Worm (Caenorhabditis elegans) whole organism, L4 larva: ENCODE data around the gene arl-5.

ENCODE experiments used
- F10B5.3 ChIP-seq: sonication (generic microtip); optimal IDR thresholded peaks from 2 replicates; lab custom pipeline; 2016; ENCODE audit warnings: mild to moderate bottlenecking, missing genetic modification characterization, missing compliant biosample characterization
- F26F4.8 ChIP-seq: fragments of 200-800 bp; sonication (Bioruptor generic); conservative IDR thresholded peaks from 2 replicates; pipeline ENCODE4 v1.3.6; 2022; ENCODE audit warnings: missing genetic modification characterization, missing compliant biosample characterization
- F37D6.2 ChIP-seq: sonication (generic microtip); optimal IDR thresholded peaks from 2 replicates; lab custom pipeline; 2016; ENCODE audit warnings: mild to moderate bottlenecking, missing genetic modification characterization, missing compliant biosample characterization
- T20F7.1 ChIP-seq: fragments of 200-800 bp; sonication (Bioruptor generic); optimal IDR thresholded peaks from 2 replicates; lab custom pipeline; 2018; ENCODE audit warnings: mild to moderate bottlenecking, missing genetic modification characterization, missing compliant biosample characterization
- Y105C5A.15 ChIP-seq: fragments of 200-800 bp; sonication (Bioruptor generic); IDR thresholded peaks from 2 replicates; pipeline ENCODE4 v1.3.6; 2022; ENCODE audit warnings: missing genetic modification characterization, missing compliant biosample characterization
- Y48G9A.11 ChIP-seq: fragments of 200-800 bp; sonication (Bioruptor generic); IDR thresholded peaks from 2 replicates; pipeline ENCODE4 v1.3.6; 2022; ENCODE audit warnings: missing genetic modification reagents, missing genetic modification characterization, missing compliant biosample characterization
- ZK337.2 ChIP-seq: fragments of 200-800 bp; sonication (Bioruptor generic); IDR thresholded peaks from 2 replicates; pipeline ENCODE4 v1.3.6; 2022; ENCODE audit warnings: missing genetic modification reagents, missing genetic modification characterization, missing compliant biosample characterization
- ZK546.5 ChIP-seq, 2 experiments: sonication (generic microtip); optimal IDR thresholded peaks; 2 replicates each; lab custom pipeline; 2017; ENCODE audit warnings: missing biosample characterization in 2 of 2, missing genetic modification characterization in 2 of 2
- aha-1 ChIP-seq: fragments of 150-350 bp; peaks from one replicate; lab custom pipeline; 2014; ENCODE audit warnings: missing biosample characterization, missing genetic modification characterization
- ceh-20 ChIP-seq: fragments of 200-800 bp; sonication (Bioruptor generic); IDR thresholded peaks from 2 replicates; pipeline ENCODE4 v1.3.6; 2022; ENCODE audit warnings: missing genetic modification reagents, missing genetic modification characterization, missing compliant biosample characterization
- ceh-32 ChIP-seq: sonication (generic microtip); optimal IDR thresholded peaks from 2 replicates; lab custom pipeline; 2016; ENCODE audit warnings: mild to moderate bottlenecking, missing genetic modification characterization, missing compliant biosample characterization; ENCODE audit not compliant: poor library complexity
- ctbp-1 ChIP-seq: fragments of 200-800 bp; sonication (Bioruptor generic); IDR thresholded peaks from 2 replicates; pipeline ENCODE4 v1.3.6; 2022; ENCODE audit warnings: missing genetic modification reagents, missing genetic modification characterization, missing compliant biosample characterization
- daf-16 ChIP-seq, 3 experiments: sonication (generic microtip); optimal IDR thresholded peaks; 2 replicates each; lab custom pipeline; 2016 to 2017; ENCODE audit warnings: missing genetic modification characterization in 3 of 3, missing genetic modification reagents in 3 of 3, mild to moderate bottlenecking in 2 of 3, missing compliant biosample characterization in 2 of 3, missing biosample characterization in 1 of 3, moderate library complexity in 1 of 3
- daf-19 ChIP-seq: fragments of 200-800 bp; sonication (Bioruptor generic); conservative IDR thresholded peaks from 2 replicates; pipeline ENCODE4 v1.3.6; 2022; ENCODE audit warnings: missing genetic modification characterization, missing compliant biosample characterization
- dmd-6 ChIP-seq: fragments of 200-800 bp; sonication (Bioruptor generic); IDR thresholded peaks from 2 replicates; pipeline ENCODE4 v1.3.6; 2022; ENCODE audit warnings: missing genetic modification reagents, missing genetic modification characterization, missing compliant biosample characterization
- dmd-8 ChIP-seq: fragments of 200-800 bp; sonication (Bioruptor generic); IDR thresholded peaks from 2 replicates; pipeline ENCODE4 v1.3.6; 2022; ENCODE audit warnings: missing genetic modification characterization, missing compliant biosample characterization
- dpl-1 ChIP-seq: fragments of 150-350 bp; optimal IDR thresholded peaks from 2 replicates; lab custom pipeline; 2014; ENCODE audit warnings: missing biosample characterization, missing genetic modification reagents, missing genetic modification characterization
- duxl-1 ChIP-seq: sonication (generic microtip); optimal IDR thresholded peaks from 2 replicates; lab custom pipeline; 2016; ENCODE audit warnings: mild to moderate bottlenecking, missing genetic modification characterization, moderate library complexity, missing compliant biosample characterization; ENCODE audit not compliant: poor library complexity
- dve-1 ChIP-seq: sonication (generic microtip); optimal IDR thresholded peaks from 2 replicates; lab custom pipeline; 2017; ENCODE audit warnings: antibody characterized with exemption, mild to moderate bottlenecking, missing genetic modification characterization, missing compliant biosample characterization; ENCODE audit not compliant: insufficient read depth
- hif-1 ChIP-seq, 2 experiments: sonication (generic microtip); optimal IDR thresholded peaks; 2 replicates each; lab custom pipeline; 2016 to 2017; ENCODE audit warnings: missing compliant biosample characterization in 2 of 2, missing genetic modification characterization in 2 of 2, missing genetic modification reagents in 2 of 2, missing genotype in 2 of 2, mild to moderate bottlenecking in 1 of 2
- hlh-11 ChIP-seq: fragments of 200-800 bp; sonication (Bioruptor generic); optimal IDR thresholded peaks from 2 replicates; lab custom pipeline; 2018; ENCODE audit warnings: mild to moderate bottlenecking, missing genetic modification characterization, missing compliant biosample characterization
- jun-1 ChIP-seq: fragments of 150-350 bp; optimal IDR thresholded peaks from 2 replicates; lab custom pipeline; 2014; ENCODE audit warnings: missing biosample characterization, missing genetic modification reagents, missing genetic modification characterization
- lin-13 ChIP-seq: fragments of 150-350 bp; optimal IDR thresholded peaks from 2 replicates; lab custom pipeline; 2014; ENCODE audit warnings: missing biosample characterization, missing genetic modification reagents, missing genetic modification characterization
- lin-39 ChIP-seq: fragments of 150-350 bp; optimal IDR thresholded peaks from 2 replicates; lab custom pipeline; 2014; ENCODE audit warnings: missing biosample characterization, missing genetic modification reagents, missing genetic modification characterization
- lir-3 ChIP-seq: sonication (generic microtip); optimal IDR thresholded peaks from 2 replicates; lab custom pipeline; 2016; ENCODE audit warnings: mild to moderate bottlenecking, missing genetic modification characterization, missing compliant biosample characterization
- lsy-2 ChIP-seq, 2 experiments: fragments of 150-350 bp in 1 of 2; sonication (generic microtip) in 1 of 2; optimal IDR thresholded peaks; 2 replicates each; lab custom pipeline; 2014 to 2017; ENCODE audit warnings: missing biosample characterization in 2 of 2, missing genetic modification characterization in 2 of 2
- madf-9 ChIP-seq: fragments of 200-800 bp; sonication (Bioruptor generic); conservative IDR thresholded peaks from 2 replicates; pipeline ENCODE4 v1.3.6; 2022; ENCODE audit warnings: missing genetic modification reagents, missing genetic modification characterization, missing compliant biosample characterization
- mdl-1 ChIP-seq, 2 experiments: fragments of 150-350 bp in 1 of 2; sonication (generic microtip) in 1 of 2; optimal IDR thresholded peaks; 2 replicates each; lab custom pipeline; 2014 to 2017; ENCODE audit warnings: missing biosample characterization in 2 of 2, missing genetic modification characterization in 2 of 2
- mep-1 ChIP-seq: fragments of 150-350 bp; sonication (generic microtip); optimal IDR thresholded peaks from 3 replicates; lab custom pipeline; 2014; ENCODE audit warnings: missing biosample characterization, missing genetic modification characterization
- mxl-2 ChIP-seq: fragments of 200-800 bp; sonication (Bioruptor generic); conservative IDR thresholded peaks from 2 replicates; pipeline ENCODE4 v1.3.6; 2022; ENCODE audit warnings: missing genetic modification reagents, missing genetic modification characterization, missing compliant biosample characterization
- mxl-3 ChIP-seq: fragments of 200-800 bp; sonication (Bioruptor generic); optimal IDR thresholded peaks from 2 replicates; lab custom pipeline; 2018; ENCODE audit warnings: mild to moderate bottlenecking, missing genetic modification characterization, missing compliant biosample characterization
- nhr-111 ChIP-seq: fragments of 200-800 bp; sonication (Bioruptor generic); optimal IDR thresholded peaks from 2 replicates; lab custom pipeline; 2018; ENCODE audit warnings: mild to moderate bottlenecking, missing genetic modification characterization, missing compliant biosample characterization
- nhr-41 ChIP-seq: fragments of 200-800 bp; sonication (Bioruptor generic); IDR thresholded peaks from 2 replicates; pipeline ENCODE4 v1.3.6; 2022; ENCODE audit warnings: missing genetic modification reagents, missing genetic modification characterization, missing compliant biosample characterization
- nhr-48 ChIP-seq: sonication (generic microtip); optimal IDR thresholded peaks from 2 replicates; lab custom pipeline; 2016; ENCODE audit warnings: mild to moderate bottlenecking, missing genetic modification characterization, missing compliant biosample characterization
- nhr-6 ChIP-seq: fragments of 150-350 bp; optimal IDR thresholded peaks from 2 replicates; lab custom pipeline; 2014; ENCODE audit warnings: missing biosample characterization, missing genetic modification characterization
- pha-4 ChIP-seq, 2 experiments: fragments of 150-350 bp in 1 of 2; fragments of 200-800 bp in 1 of 2; sonication (Bioruptor generic) in 1 of 2; IDR thresholded peaks in 1 of 2; optimal IDR thresholded peaks in 1 of 2; 2 replicates each; pipeline versions ENCODE4 v1.3.6 to Lab custom; 2014 to 2022; ENCODE audit warnings: missing genetic modification characterization in 2 of 2, missing genetic modification reagents in 2 of 2, missing biosample characterization in 1 of 2, missing compliant biosample characterization in 1 of 2
- pqm-1 ChIP-seq: sonication (generic microtip); optimal IDR thresholded peaks from 2 replicates; lab custom pipeline; 2017; ENCODE audit warnings: missing biosample characterization, missing genetic modification characterization
- saeg-2 ChIP-seq: fragments of 200-800 bp; sonication (Bioruptor generic); IDR thresholded peaks from 2 replicates; pipeline ENCODE4 v1.3.6; 2022; ENCODE audit warnings: missing genetic modification reagents, missing genetic modification characterization, missing compliant biosample characterization
- snpc-4 ChIP-seq: fragments of 150-350 bp; optimal IDR thresholded peaks from 2 replicates; lab custom pipeline; 2014; ENCODE audit warnings: missing biosample characterization, missing genetic modification characterization
- spr-3 ChIP-seq: fragments of 200-800 bp; sonication (Bioruptor generic); optimal IDR thresholded peaks from 2 replicates; lab custom pipeline; 2018; ENCODE audit warnings: mild to moderate bottlenecking, missing genetic modification characterization, missing compliant biosample characterization
- unc-130 ChIP-seq: sonication (generic microtip); optimal IDR thresholded peaks from 2 replicates; lab custom pipeline; 2016; ENCODE audit warnings: missing genetic modification reagents, missing genetic modification characterization, missing compliant biosample characterization
- unc-39 ChIP-seq: sonication (generic microtip); optimal IDR thresholded peaks from 2 replicates; lab custom pipeline; 2017; ENCODE audit warnings: missing biosample characterization, missing genetic modification characterization
- unc-62 ChIP-seq, 3 experiments: fragments of 150-350 bp in 1 of 3; sonication (generic microtip); optimal IDR thresholded peaks in 2 of 3; peaks in 1 of 3; 1 replicate in 1 of 3; 2 replicates in 2 of 3; lab custom pipeline; 2014 to 2017; ENCODE audit warnings: missing biosample characterization in 3 of 3, missing genetic modification characterization in 3 of 3, missing genetic modification reagents in 3 of 3, missing genotype in 1 of 3
- zfp-3 ChIP-seq: fragments of 200-800 bp; sonication (Bioruptor generic); conservative IDR thresholded peaks from 2 replicates; pipeline ENCODE4 v1.3.6; 2022; ENCODE audit warnings: missing genetic modification reagents, missing genetic modification characterization, missing compliant biosample characterization
- zip-11 ChIP-seq: fragments of 200-800 bp; sonication (Bioruptor generic); IDR thresholded peaks from 2 replicates; pipeline ENCODE4 v1.3.6; 2022; ENCODE audit warnings: missing genetic modification characterization, missing compliant biosample characterization
- ztf-11 ChIP-seq: fragments of 150-350 bp; optimal IDR thresholded peaks from 2 replicates; lab custom pipeline; 2014; ENCODE audit warnings: missing biosample characterization, missing genetic modification characterization

Gene arl-5

ce11 chrIII:9827163-9827951 is 4.3 kb downstream of the arl-5 start, which contains the start of the genes ZK632.10 and ZK632.11 (continued):
- TF ChIP-seq Y105C5A.15 (GFP tag; lab: Robert Waterston, UW), result no peak
- no peak for TF ChIP-seq saeg-2
- no peak for TF ChIP-seq F26F4.8
- 0 out of 2 replicates have a peak, but pooled peaks have one; percentile 28 for TF ChIP-seq ctbp-1
- TF ChIP-seq jun-1, result no peak
- no peak for TF ChIP-seq mxl-3
- TF ChIP-seq dmd-6 (GFP tag; lab: Robert Waterston, UW), result peak; percentile 52
- TF ChIP-seq nhr-41 (GFP tag; lab: Robert Waterston, UW), result no peak
- TF ChIP-seq aha-1 (tag; lab: Kevin White, UChicago), result no peak
- TF ChIP-seq mep-1 (tag; lab: Kevin White, UChicago), result peak; percentile 53
- TF ChIP-seq lsy-2 (tag; optimal IDR thresholded peaks at IDR 0.05; lab: Kevin White, UChicago), result peak; percentile 61 to 98
- TF ChIP-seq unc-39 (tag; lab: Kevin White, UChicago), result no peak
- TF ChIP-seq pqm-1 (tag; lab: Kevin White, UChicago), result no peak
- TF ChIP-seq duxl-1 (tag; lab: Kevin White, UChicago), result no peak
- no peak for TF ChIP-seq F10B5.3 (tag; lab: Kevin White, UChicago)
- TF ChIP-seq hif-1 (tag; optimal IDR thresholded peaks at IDR 0.05; lab: Kevin White, UChicago), result no peak
- TF ChIP-seq spr-3 (GFP tag; lab: Kevin White, UChicago), result no peak
- peak; percentile 35 to 72 for TF ChIP-seq mdl-1 (tag; optimal IDR thresholded peaks at IDR 0.05; lab: Kevin White, UChicago)
- no peak for TF ChIP-seq daf-19 (GFP tag; lab: Robert Waterston, UW)
- no peak for TF ChIP-seq snpc-4 (tag; lab: Kevin White, UChicago)
- TF ChIP-seq lir-3, result no peak
- no peak for TF ChIP-seq ceh-32 (tag; lab: Kevin White, UChicago)
- peak; percentile 26 for TF ChIP-seq hlh-11 (tag; lab: Kevin White, UChicago)

ce11 chrIII:9830502-9830901 is 7.5 kb downstream of the arl-5 start, which contains the start of gene ZK632.12:
Gene ZK632.12 (plus strand): TSS chrIII:9830802.
- TF ChIP-seq aha-1 (tag; lab: Kevin White, UChicago), result peak; percentile 33
- TF ChIP-seq dmd-8 (GFP tag; lab: Robert Waterston, UW), result no peak
- TF ChIP-seq lin-39 (tag; lab: Kevin White, UChicago), result no peak
- TF ChIP-seq zfp-3, result no peak
- no peak for TF ChIP-seq Y105C5A.15 (GFP tag; lab: Robert Waterston, UW)
- no peak for TF ChIP-seq nhr-48 (tag; lab: Kevin White, UChicago)
- no peak for TF ChIP-seq nhr-111 (GFP tag; lab: Kevin White, UChicago)
- no peak for TF ChIP-seq snpc-4 (tag; lab: Kevin White, UChicago)
- TF ChIP-seq lin-13 (GFP tag; lab: Kevin White, UChicago), result no peak
- TF ChIP-seq zip-11 (GFP tag; lab: Robert Waterston, UW), result no peak
- no peak for TF ChIP-seq pha-4 (GFP tag; IDR thresholded peaks at IDR 0.05; lab: Robert Waterston, UW)
- TF ChIP-seq pha-4 (tag; optimal IDR thresholded peaks at IDR 0.05; lab: Kevin White, UChicago), result peak; percentile 20
- no peak for TF ChIP-seq mxl-2 (GFP tag; lab: Robert Waterston, UW)
- no peak for TF ChIP-seq dpl-1
- TF ChIP-seq nhr-6 (tag; lab: Kevin White, UChicago), result peak; percentile 48
- no peak for TF ChIP-seq ZK546.5 (tag; optimal IDR thresholded peaks at IDR 0.05; lab: Kevin White, UChicago)
- TF ChIP-seq madf-9 (GFP tag; lab: Robert Waterston, UW), result no peak
- TF ChIP-seq dve-1, result peak; percentile 19
- TF ChIP-seq ceh-20 (GFP tag; lab: Robert Waterston, UW), result no peak
- no peak for TF ChIP-seq Y48G9A.11 (GFP tag; lab: Robert Waterston, UW)
- TF ChIP-seq T20F7.1, result no peak
- no peak for TF ChIP-seq ZK337.2
- no peak for TF ChIP-seq unc-130 (GFP tag; lab: Kevin White, UChicago)
- TF ChIP-seq unc-62 (GFP tag; optimal IDR thresholded peaks at IDR 0.05 in 1 of 2; lab: Kevin White, UChicago), result no peak
- no peak for TF ChIP-seq unc-62 (tag; optimal IDR thresholded peaks at IDR 0.05; lab: Kevin White, UChicago)
- no peak for TF ChIP-seq daf-16 (GFP tag; optimal IDR thresholded peaks at IDR 0.05; lab: Kevin White, UChicago)
- no peak for TF ChIP-seq daf-16 (tag; optimal IDR thresholded peaks at IDR 0.05; lab: Kevin White, UChicago)
- TF ChIP-seq ztf-11, result no peak
- TF ChIP-seq F37D6.2 (tag; lab: Kevin White, UChicago), result no peak
- peak in 1 of 2 experiments; percentile 15 for TF ChIP-seq lsy-2 (tag; optimal IDR thresholded peaks at IDR 0.05; lab: Kevin White, UChicago)
